Worm (Caenorhabditis elegans): ENCODE measurements around the gene R05G6.3.
A peak's percentile ranks its signal among the peaks of the same experiment; 100 is the strongest.

The R05G6.3 gene

ce11 chrIV:7473159-7473649 is 43.1 kb upstream of the R05G6.3 start, which contains the start of the genes plk-3 and F55G1.6:
Gene plk-3, minus strand, starts transcription at chrIV:7473209.
Gene F55G1.6, plus strand, starts transcription at chrIV:7473517.
- TF ChIP-seq nhr-28 (tag; optimal IDR thresholded peaks at IDR 0.05) (no peak), efl-1 (optimal IDR thresholded peaks at IDR 0.05) (no peak), efl-1 (GFP tag; optimal IDR thresholded peaks at IDR 0.05 in 1 of 2) (no peak), dpl-1 (GFP tag; optimal IDR thresholded peaks at IDR 0.05) (no peak), ama-1 (optimal IDR thresholded peaks at IDR 0.05) (no peak)

- TF ChIP-seq tlp-1 (tag; optimal IDR thresholded peaks at IDR 0.05) (no peak), efl-1 (optimal IDR thresholded peaks at IDR 0.05) (no peak), efl-1 (GFP tag; optimal IDR thresholded peaks at IDR 0.05 in 1 of 2) (peak in 1 of 2 experiments; percentile 62), nhr-85 (tag) (no peak)
Measured at ce11 chrIV:7474826-7475225, 41.5 kb upstream of the R05G6.3 start, which contains the start of gene slc-25A18.2. Gene slc-25A18.2, plus strand, starts transcription at chrIV:7475041.

- TF ChIP-seq ama-1 (optimal IDR thresholded peaks at IDR 0.05) (no peak), lin-35 (GFP tag; optimal IDR thresholded peaks at IDR 0.05) (peak in 1 of 2 experiments; percentile 15), lsy-2 (tag; optimal IDR thresholded peaks at IDR 0.05) (no peak), pag-3 (tag; optimal IDR thresholded peaks at IDR 0.05; ENCODE audit: borderline replicate concordance, insufficient read depth) (no peak), C04F5.9 (tag; optimal IDR thresholded peaks at IDR 0.05) (no peak), nhr-77 (tag; optimal IDR thresholded peaks at IDR 0.05) (no peak), dpl-1 (GFP tag; optimal IDR thresholded peaks at IDR 0.05) (peak in 1 of 3 experiments; percentile 14), efl-1 (optimal IDR thresholded peaks at IDR 0.05) (peak; percentile 42 to 44), efl-1 (GFP tag; optimal IDR thresholded peaks at IDR 0.05 in 1 of 2) (peak in 1 of 2 experiments; percentile 72), lin-14 (GFP tag; optimal IDR thresholded peaks at IDR 0.05) (no peak), mdl-1 (tag; optimal IDR thresholded peaks at IDR 0.05) (no peak), elt-3 (tag; optimal IDR thresholded peaks at IDR 0.05) (no peak), rnt-1 (tag; optimal IDR thresholded peaks at IDR 0.05) (no peak), hpl-2 (GFP tag; optimal IDR thresholded peaks at IDR 0.05) (no peak), ceh-82 (tag; optimal IDR thresholded peaks at IDR 0.05) (no peak), swsn-7 (tag; optimal IDR thresholded peaks at IDR 0.05) (no peak), ceh-88 (GFP tag; IDR thresholded peaks at IDR 0.05) (no peak)
Measured at ce11 chrIV:7477197-7477596, 39.2 kb upstream of the R05G6.3 start, which contains the start of gene pycr-4. Gene pycr-4, minus strand, starts transcription at chrIV:7477297.

ce11 chrIV:7477697-7478096 is 38.7 kb upstream of the R05G6.3 start:
- no peak for TF ChIP-seq alr-1 (tag; optimal IDR thresholded peaks at IDR 0.05; ENCODE audit: borderline replicate concordance)
- TF ChIP-seq nhr-20 (tag; optimal IDR thresholded peaks at IDR 0.05): no peak
- TF ChIP-seq F16B12.6 (tag; optimal IDR thresholded peaks at IDR 0.05): no peak
- no peak for TF ChIP-seq ceh-8 (GFP tag; optimal IDR thresholded peaks at IDR 0.05)
- no peak for TF ChIP-seq ama-1 (optimal IDR thresholded peaks at IDR 0.05)
- no peak for TF ChIP-seq lin-14 (GFP tag; optimal IDR thresholded peaks at IDR 0.05)
- no peak for TF ChIP-seq zag-1 (tag; optimal IDR thresholded peaks at IDR 0.05)

- TF ChIP-seq egl-13 (tag; optimal IDR thresholded peaks at IDR 0.05) (no peak), elt-2 (tag; optimal IDR thresholded peaks at IDR 0.05) (no peak), tbx-2 (tag; optimal IDR thresholded peaks at IDR 0.05) (no peak), unc-130 (tag; optimal IDR thresholded peaks at IDR 0.05) (no peak), ztf-11 (tag; optimal IDR thresholded peaks at IDR 0.05) (no peak), nhr-71 (tag; optimal IDR thresholded peaks at IDR 0.05) (no peak), nhr-47 (tag; optimal IDR thresholded peaks at IDR 0.05) (no peak), fos-1 (tag; optimal IDR thresholded peaks at IDR 0.05) (no peak), ceh-8 (GFP tag; optimal IDR thresholded peaks at IDR 0.05) (no peak), efl-1 (optimal IDR thresholded peaks at IDR 0.05) (peak; percentile 65 to 72), efl-1 (GFP tag; optimal IDR thresholded peaks at IDR 0.05 in 1 of 2) (peak; percentile 79 to 97), fkh-10 (GFP tag; optimal IDR thresholded peaks at IDR 0.05) (no peak), irx-1 (tag; optimal IDR thresholded peaks at IDR 0.05) (no peak), nhr-20 (tag; optimal IDR thresholded peaks at IDR 0.05) (no peak), ceh-82 (tag; optimal IDR thresholded peaks at IDR 0.05) (no peak), C34B4.2 (tag; optimal IDR thresholded peaks at IDR 0.05) (no peak), hlh-17 (GFP tag; optimal IDR thresholded peaks at IDR 0.05; ENCODE audit: borderline replicate concordance) (no peak), unc-62 (GFP tag; optimal IDR thresholded peaks at IDR 0.05) (no peak), lsy-2 (tag; optimal IDR thresholded peaks at IDR 0.05) (peak in 1 of 2 experiments; percentile 69), nhr-84 (tag; optimal IDR thresholded peaks at IDR 0.05) (no peak), elt-3 (tag; optimal IDR thresholded peaks at IDR 0.05) (no peak), ceh-88 (GFP tag; IDR thresholded peaks at IDR 0.05) (no peak), ceh-63 (GFP tag; optimal IDR thresholded peaks at IDR 0.05) (no peak), skn-1 (tag; optimal IDR thresholded peaks at IDR 0.05) (peak; percentile 3), nhr-237 (tag; optimal IDR thresholded peaks at IDR 0.05) (no peak), pax-3 (tag; optimal IDR thresholded peaks at IDR 0.05) (no peak)
Measured at ce11 chrIV:7478134-7478533, 38.2 kb upstream of the R05G6.3 start, which contains the start of gene rod-1. Gene rod-1, plus strand, starts transcription at chrIV:7478452.

All from whole organism, L1 larva.